Worm (Caenorhabditis elegans) whole organism, early embryonic: Measurements from ENCODE around the gene mrps-25.

Experiments
- B0310.2 ChIP-seq: sonication (generic microtip); optimal IDR thresholded peaks from 2 replicates; lab custom pipeline; 2016; ENCODE audit warnings: mild to moderate bottlenecking, missing genetic modification characterization, missing compliant biosample characterization
- F13C5.2 ChIP-seq: sonication (generic microtip); optimal IDR thresholded peaks from 2 replicates; lab custom pipeline; 2017; ENCODE audit warnings: mild to moderate bottlenecking, missing genetic modification characterization, inconsistent platforms, missing compliant biosample characterization
- aly-1 ChIP-seq: sonication (generic microtip); optimal IDR thresholded peaks from 2 replicates; lab custom pipeline; 2016; ENCODE audit warnings: missing genetic modification characterization, missing compliant biosample characterization
- ama-1 ChIP-seq: fragments of 150-350 bp; optimal IDR thresholded peaks from 2 replicates; lab custom pipeline; 2014
- ceh-13 ChIP-seq: fragments of 200-800 bp; sonication (Bioruptor generic); optimal IDR thresholded peaks from 2 replicates; lab custom pipeline; 2018; ENCODE audit warnings: mild to moderate bottlenecking, missing genetic modification characterization, missing compliant biosample characterization
- ceh-36 ChIP-seq: sonication (generic microtip); optimal IDR thresholded peaks from 2 replicates; lab custom pipeline; 2016; ENCODE audit warnings: missing genetic modification characterization, inconsistent platforms, missing compliant biosample characterization
- ets-7 ChIP-seq: sonication (generic microtip); optimal IDR thresholded peaks from 2 replicates; lab custom pipeline; 2016; ENCODE audit warnings: missing genotype, missing genetic modification characterization, missing compliant biosample characterization
- flt-1 ChIP-seq: fragments of 200-800 bp; sonication (Bioruptor generic); IDR thresholded peaks from 2 replicates; pipeline ENCODE4 v1.3.6; 2022; ENCODE audit warnings: missing genetic modification characterization, missing compliant biosample characterization
- hmbx-1 ChIP-seq: sonication (generic microtip); optimal IDR thresholded peaks from 2 replicates; lab custom pipeline; 2016; ENCODE audit warnings: mild to moderate bottlenecking, missing genetic modification characterization, missing compliant biosample characterization
- hmg-4 ChIP-seq: fragments of 200-800 bp; sonication (Bioruptor generic); optimal IDR thresholded peaks from 2 replicates; lab custom pipeline; 2018; ENCODE audit warnings: mild to moderate bottlenecking, missing genetic modification characterization, missing compliant biosample characterization
- hnd-1 ChIP-seq: sonication (generic microtip); optimal IDR thresholded peaks from 2 replicates; lab custom pipeline; 2016; ENCODE audit warnings: missing genetic modification characterization, missing compliant biosample characterization
- pes-1 ChIP-seq: fragments of 200-800 bp; sonication (Bioruptor generic); IDR thresholded peaks from 2 replicates; pipeline ENCODE4 v1.3.6; 2022; ENCODE audit warnings: missing genetic modification reagents, missing genetic modification characterization, missing compliant biosample characterization
- scrt-1 ChIP-seq: fragments of 200-800 bp; sonication (Bioruptor generic); IDR thresholded peaks from 2 replicates; pipeline ENCODE4 v1.3.6; 2022; ENCODE audit warnings: missing genetic modification characterization, missing compliant biosample characterization
- sea-1 ChIP-seq: fragments of 200-800 bp; sonication (Bioruptor generic); conservative IDR thresholded peaks from 2 replicates; pipeline ENCODE4 v1.3.6; 2022; ENCODE audit warnings: missing genetic modification characterization, missing compliant biosample characterization
- tbx-11 ChIP-seq: fragments of 200-800 bp; sonication (Bioruptor generic); IDR thresholded peaks from 2 replicates; pipeline ENCODE4 v1.3.6; 2022; ENCODE audit warnings: missing genetic modification characterization, missing compliant biosample characterization
- tbx-37 ChIP-seq: fragments of 200-800 bp; sonication (Bioruptor generic); conservative IDR thresholded peaks from 2 replicates; pipeline ENCODE4 v1.3.6; 2022; ENCODE audit warnings: missing genetic modification reagents, missing genetic modification characterization, missing compliant biosample characterization
- tra-4 ChIP-seq: sonication (generic microtip); optimal IDR thresholded peaks from 2 replicates; lab custom pipeline; 2017; ENCODE audit warnings: missing genetic modification characterization, missing compliant biosample characterization

The mrps-25 gene

DNA sequence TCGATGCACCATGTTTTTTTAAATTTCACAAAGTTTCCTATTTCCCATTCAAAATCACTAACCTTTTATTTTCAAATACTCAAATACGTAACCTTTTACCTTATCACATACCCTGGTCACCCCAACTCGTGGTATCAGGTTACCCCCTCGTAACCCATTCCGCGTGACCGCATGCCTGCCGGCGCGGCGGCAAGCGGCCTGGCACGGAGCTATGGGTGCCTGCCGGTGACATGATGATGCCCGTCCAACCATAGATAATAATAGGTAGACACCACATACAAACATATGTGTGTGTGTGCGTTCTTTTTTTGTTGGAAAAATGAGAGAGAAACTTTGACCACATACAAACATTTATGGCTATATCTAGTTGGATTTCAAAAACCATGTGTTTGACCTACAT, 8.9 kb downstream of the mrps-25 start:
- TF ChIP-seq ceh-36 (tag; lab: Kevin White, UChicago) (no peak), aly-1 (no peak), ets-7 (tag; lab: Kevin White, UChicago) (no peak), scrt-1 (GFP tag; lab: Robert Waterston, UW) (no peak), sea-1 (GFP tag; lab: Robert Waterston, UW) (no peak), ama-1 (lab: Kevin White, UChicago) (no peak), hmg-4 (GFP tag; lab: Kevin White, UChicago) (no peak), F13C5.2 (no peak), tra-4 (tag; lab: Kevin White, UChicago) (no peak), ceh-13 (GFP tag; lab: Kevin White, UChicago) (no peak), tbx-11 (GFP tag; lab: Robert Waterston, UW) (no peak), flt-1 (no peak)

ce11 chrIV:1067430-1067829, 10.7 kb downstream of the mrps-25 start, which contains the start of gene znf-782:
znf-782 (minus strand) TSS chrIV:1067525.
- TF ChIP-seq hmg-4 (GFP tag; lab: Kevin White, UChicago) (peak; percentile 5), pes-1 (GFP tag; lab: Robert Waterston, UW) (no peak), ceh-36 (tag; lab: Kevin White, UChicago) (no peak), sea-1 (GFP tag; lab: Robert Waterston, UW) (no peak), B0310.2 (tag; lab: Kevin White, UChicago) (no peak), scrt-1 (GFP tag; lab: Robert Waterston, UW) (no peak), tra-4 (tag; lab: Kevin White, UChicago) (no peak)

- TF ChIP-seq hmbx-1 (tag; lab: Kevin White, UChicago) (no peak), ama-1 (lab: Kevin White, UChicago) (no peak), tra-4 (tag; lab: Kevin White, UChicago) (no peak), tbx-37 (GFP tag; lab: Robert Waterston, UW) (no peak), hnd-1 (no peak), tbx-11 (GFP tag; lab: Robert Waterston, UW) (no peak), ets-7 (tag; lab: Kevin White, UChicago) (no peak), aly-1 (no peak), pes-1 (GFP tag; lab: Robert Waterston, UW) (no peak), B0310.2 (tag; lab: Kevin White, UChicago) (no peak), flt-1 (no peak), sea-1 (GFP tag; lab: Robert Waterston, UW) (no peak), scrt-1 (GFP tag; lab: Robert Waterston, UW) (no peak), ceh-36 (tag; lab: Kevin White, UChicago) (no peak), ceh-13 (GFP tag; lab: Kevin White, UChicago) (no peak), hmg-4 (GFP tag; lab: Kevin White, UChicago) (no peak), F13C5.2 (no peak)
These were observed 12.1 kb downstream of the mrps-25 start for ce11 chrIV:1068730-1069244.

- TF ChIP-seq ama-1 (lab: Kevin White, UChicago) (no peak), flt-1 (no peak), pes-1 (GFP tag; lab: Robert Waterston, UW) (no peak), aly-1 (no peak)
These were observed 13.7 kb downstream of the mrps-25 start for ce11 chrIV:1070383-1070782.

ce11 chrIV:1074069-1074468, 17.4 kb downstream of the mrps-25 start:
- TF ChIP-seq hmbx-1 (tag; lab: Kevin White, UChicago), result no peak
- TF ChIP-seq scrt-1 (GFP tag; lab: Robert Waterston, UW), result no peak
- TF ChIP-seq tbx-11 (GFP tag; lab: Robert Waterston, UW), result no peak
- no peak for TF ChIP-seq sea-1 (GFP tag; lab: Robert Waterston, UW)
- TF ChIP-seq hmg-4 (GFP tag; lab: Kevin White, UChicago), result no peak
- TF ChIP-seq ets-7 (tag; lab: Kevin White, UChicago), result no peak

DNA sequence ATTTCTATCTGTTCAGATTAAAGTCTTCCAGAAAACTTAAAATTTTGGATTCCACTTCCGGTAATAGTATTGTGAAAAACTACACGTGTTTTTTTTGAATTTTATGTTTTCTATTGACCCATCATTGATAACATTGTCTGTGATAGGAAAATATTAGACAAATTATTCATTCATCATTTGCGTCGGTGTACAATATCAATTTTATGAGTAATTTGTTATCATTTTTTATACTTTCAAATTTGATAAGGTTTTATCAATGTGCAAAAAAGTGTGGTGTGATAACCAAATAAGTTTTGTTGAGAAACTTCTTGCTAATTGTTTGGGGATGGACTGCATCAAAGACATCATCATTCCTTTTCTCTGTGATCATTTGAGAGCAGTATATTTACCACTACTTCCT, 18.8 kb downstream of the mrps-25 start:
- TF ChIP-seq ets-7 (tag; lab: Kevin White, UChicago) (no peak), ama-1 (lab: Kevin White, UChicago) (no peak), flt-1 (no peak), hmg-4 (GFP tag; lab: Kevin White, UChicago) (no peak), tra-4 (tag; lab: Kevin White, UChicago) (no peak), B0310.2 (tag; lab: Kevin White, UChicago) (no peak)

DNA sequence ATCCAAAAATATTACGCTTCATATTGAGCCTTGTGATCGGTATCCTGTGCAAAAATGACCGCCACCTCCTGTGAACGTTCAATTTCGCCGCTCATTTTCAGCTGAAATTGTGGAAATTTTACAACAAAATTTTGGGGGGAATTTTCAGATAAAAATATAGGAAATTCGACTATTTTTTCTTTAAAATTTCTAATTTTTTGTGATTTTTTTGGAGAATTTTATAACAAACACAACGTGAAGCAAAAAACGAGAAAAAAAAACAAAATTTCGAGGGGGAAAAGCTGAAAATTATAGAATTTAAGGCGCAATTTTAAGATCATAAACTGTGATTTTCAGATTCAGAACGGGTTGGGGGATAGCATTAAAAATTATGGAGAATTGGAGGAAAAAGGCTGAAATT, 30.2 kb downstream of the mrps-25 start, which contains the start of gene csn-4:
csn-4 (minus strand) TSS at position 101 of the 400 bp plus-strand sequence.
- TF ChIP-seq aly-1 (no peak), ama-1 (lab: Kevin White, UChicago) (no peak), tbx-37 (GFP tag; lab: Robert Waterston, UW) (no peak), scrt-1 (GFP tag; lab: Robert Waterston, UW) (no peak), hmg-4 (GFP tag; lab: Kevin White, UChicago) (no peak), ets-7 (tag; lab: Kevin White, UChicago) (no peak), hnd-1 (no peak), ceh-13 (GFP tag; lab: Kevin White, UChicago) (no peak), tra-4 (tag; lab: Kevin White, UChicago) (no peak), sea-1 (GFP tag; lab: Robert Waterston, UW) (no peak), pes-1 (GFP tag; lab: Robert Waterston, UW) (no peak), hmbx-1 (tag; lab: Kevin White, UChicago) (no peak), flt-1 (no peak), ceh-36 (tag; lab: Kevin White, UChicago) (no peak)
